Worm (Caenorhabditis elegans) whole organism, late embryonic: ENCODE measurements around the gene ech-1.1.

Experiments used
- K09A11.1 ChIP-seq: sonication (generic microtip); optimal IDR thresholded peaks from 2 replicates; lab custom pipeline; 2017; ENCODE audit warnings: antibody characterized with exemption, mild to moderate bottlenecking, missing genetic modification characterization, missing compliant biosample characterization; ENCODE audit not compliant: insufficient read depth
- ama-1 ChIP-seq: fragments of 150-350 bp; optimal IDR thresholded peaks from 2 replicates; lab custom pipeline; 2014
- nhr-11 ChIP-seq: fragments of 150-350 bp; optimal IDR thresholded peaks from 2 replicates; lab custom pipeline; 2014; ENCODE audit warnings: missing biosample characterization, missing genetic modification characterization
- odd-2 ChIP-seq: sonication (generic microtip); optimal IDR thresholded peaks from 2 replicates; lab custom pipeline; 2017; ENCODE audit warnings: antibody characterized with exemption, mild to moderate bottlenecking, missing genetic modification characterization, missing compliant biosample characterization
- unc-55 ChIP-seq: sonication (generic microtip); optimal IDR thresholded peaks from 2 replicates; lab custom pipeline; 2017; ENCODE audit warnings: missing biosample characterization, missing genetic modification reagents, missing genetic modification characterization

- TF ChIP-seq unc-55: no peak
- TF ChIP-seq ama-1 (lab: Kevin White, UChicago): no peak
- no peak for TF ChIP-seq K09A11.1
- TF ChIP-seq odd-2 (tag; lab: Kevin White, UChicago): no peak
- TF ChIP-seq nhr-11 (tag; lab: Kevin White, UChicago): no peak
Observed at ce11 chrV:15354648-15355047, 6.7 kb downstream of the ech-1.1 start, which contains the start of gene C29F3.7.
